Fruit fly (Drosophila melanogaster) whole organism, embryonic: ENCODE results near the gene Ing5.

Source experiments
- CG10147 ChIP-seq: fragments of 200-800 bp; sonication (Bioruptor generic); optimal IDR thresholded peaks from 2 replicates; lab custom pipeline; 2019; ENCODE audit warnings: missing biosample characterization, mild to moderate bottlenecking, missing genetic modification characterization, moderate library complexity
- CG10321 ChIP-seq: fragments of 200-800 bp; sonication (Bioruptor generic); IDR thresholded peaks from 2 replicates; pipeline ENCODE4 v1.3.6; 2022; ENCODE audit warnings: missing biosample characterization, missing genetic modification characterization
- CG11696 ChIP-seq: fragments of 200-800 bp; sonication (Bioruptor generic); IDR thresholded peaks from 2 replicates; pipeline ENCODE4 v1.3.6; 2022; ENCODE audit warnings: missing biosample characterization, missing genetic modification characterization
- CG12236 ChIP-seq: fragments of 200-800 bp; sonication (Bioruptor generic); optimal IDR thresholded peaks from 2 replicates; lab custom pipeline; 2016; ENCODE audit warnings: missing biosample characterization, missing genetic modification characterization
- CG12299 ChIP-seq: fragments of 200-800 bp; sonication (Bioruptor generic); optimal IDR thresholded peaks from 2 replicates; lab custom pipeline; 2018; ENCODE audit warnings: missing biosample characterization, mild to moderate bottlenecking, missing genetic modification characterization
- CG1233 ChIP-seq: fragments of 200-800 bp; sonication (Bioruptor generic); optimal IDR thresholded peaks from 4 replicates; lab custom pipeline; 2018; ENCODE audit warnings: missing biosample characterization, mild to moderate bottlenecking, missing genetic modification characterization
- CG12659 ChIP-seq: fragments of 200-800 bp; sonication (Bioruptor generic); optimal IDR thresholded peaks from 3 replicates; lab custom pipeline; 2017; ENCODE audit warnings: mild to moderate bottlenecking, missing biosample characterization, missing genetic modification reagents, missing genetic modification characterization
- CG14965 ChIP-seq: fragments of 200-800 bp; sonication (Bioruptor generic); optimal IDR thresholded peaks from 2 replicates; lab custom pipeline; 2016; ENCODE audit warnings: missing biosample characterization, missing genetic modification characterization, borderline replicate concordance
- CG17186 ChIP-seq: fragments of 200-800 bp; sonication (Bioruptor generic); optimal IDR thresholded peaks from 3 replicates; lab custom pipeline; 2017; ENCODE audit warnings: missing biosample characterization, missing genetic modification reagents, missing genetic modification characterization
- CG17802 ChIP-seq: fragments of 200-800 bp; sonication (Bioruptor generic); optimal IDR thresholded peaks from 2 replicates; lab custom pipeline; 2018; ENCODE audit warnings: missing biosample characterization, mild to moderate bottlenecking, missing genetic modification characterization, moderate library complexity
- CG18011 ChIP-seq: fragments of 200-800 bp; sonication (Bioruptor generic); optimal IDR thresholded peaks from 2 replicates; lab custom pipeline; 2017; ENCODE audit warnings: missing biosample characterization, missing genetic modification characterization, mild to moderate bottlenecking, moderate library complexity, missing genotype
- CG18619 ChIP-seq: fragments of 200-800 bp; sonication (Bioruptor generic); optimal IDR thresholded peaks from 3 replicates; lab custom pipeline; 2017; ENCODE audit warnings: missing biosample characterization, mild to moderate bottlenecking, missing genetic modification characterization
- CG33557 ChIP-seq: fragments of 200-800 bp; sonication (Bioruptor generic); optimal IDR thresholded peaks from 2 replicates; lab custom pipeline; 2019; ENCODE audit warnings: missing biosample characterization, mild to moderate bottlenecking, missing genetic modification characterization, moderate library complexity
- CG34224 ChIP-seq: fragments of 200-800 bp; sonication (Bioruptor generic); IDR thresholded peaks from 3 replicates; pipeline ENCODE4 v1.3.6; 2022; ENCODE audit warnings: missing biosample characterization, missing genetic modification characterization; ENCODE audit not compliant: partially characterized antibody
- CG4360 ChIP-seq: fragments of 200-800 bp; sonication (Bioruptor generic); IDR thresholded peaks from 2 replicates; pipeline ENCODE4 v1.3.6; 2022; ENCODE audit warnings: missing biosample characterization, missing genetic modification characterization
- CG43689 ChIP-seq: fragments of 200-800 bp; sonication (Bioruptor generic); IDR thresholded peaks from 2 replicates; pipeline ENCODE4 v1.3.6; 2022; ENCODE audit warnings: missing biosample characterization, missing genetic modification characterization
- CG4424 ChIP-seq: fragments of 200-800 bp; sonication (Bioruptor generic); optimal IDR thresholded peaks from 3 replicates; lab custom pipeline; 2016; ENCODE audit warnings: missing biosample characterization, missing genetic modification characterization
- CG4707 ChIP-seq: fragments of 200-800 bp; sonication (Bioruptor generic); optimal IDR thresholded peaks from 2 replicates; lab custom pipeline; 2018; ENCODE audit warnings: missing biosample characterization, mild to moderate bottlenecking, missing genetic modification characterization, moderate library complexity
- CHES-1-like ChIP-seq: fragments of 200-800 bp; sonication (Bioruptor generic); optimal IDR thresholded peaks from 2 replicates; lab custom pipeline; 2016; ENCODE audit warnings: missing biosample characterization, missing genetic modification characterization
- Chrac-16 ChIP-seq: fragments of 200-800 bp; sonication (Bioruptor generic); optimal IDR thresholded peaks from 3 replicates; lab custom pipeline; 2016; ENCODE audit warnings: missing biosample characterization, missing genetic modification characterization
- Dad ChIP-seq: fragments of 200-800 bp; sonication (Bioruptor generic); optimal IDR thresholded peaks from 3 replicates; lab custom pipeline; 2016; ENCODE audit warnings: missing biosample characterization, missing genetic modification characterization
- Dbx ChIP-seq: fragments of 200-800 bp; sonication (Bioruptor generic); IDR thresholded peaks from 3 replicates; pipeline ENCODE4 v1.3.6; 2022; ENCODE audit warnings: missing biosample characterization, missing genetic modification characterization
- Dfd ChIP-seq, 2 experiments: fragments of >200 bp; optimal IDR thresholded peaks; 2 replicates each; lab custom pipeline; 2017; ENCODE audit warnings: missing biosample characterization in 2 of 2, missing genetic modification characterization in 2 of 2
- H15 ChIP-seq: fragments of 200-800 bp; sonication (Bioruptor generic); IDR thresholded peaks from 3 replicates; pipeline ENCODE4 v1.3.6; 2022; ENCODE audit warnings: missing biosample characterization, missing genetic modification characterization
- HHEX ChIP-seq: fragments of 200-800 bp; sonication (Bioruptor generic); optimal IDR thresholded peaks from 3 replicates; lab custom pipeline; 2017; ENCODE audit warnings: missing biosample characterization, mild to moderate bottlenecking, missing genetic modification characterization, missing genetic modification reagents
- Hr39 ChIP-seq: fragments of >200 bp; optimal IDR thresholded peaks from 2 replicates; lab custom pipeline; 2017
- Mrtf ChIP-seq: fragments of 200-800 bp; sonication (Bioruptor generic); IDR thresholded peaks from 3 replicates; pipeline ENCODE4 v1.3.6; 2022; ENCODE audit warnings: missing biosample characterization, missing genetic modification characterization
- Nf-YA ChIP-seq: fragments of 200-800 bp; sonication (Bioruptor generic); IDR thresholded peaks from 2 replicates; pipeline ENCODE4 v1.3.6; 2022; ENCODE audit warnings: missing biosample characterization, missing genetic modification characterization
- Ptx1 ChIP-seq: fragments of 200-800 bp; sonication (Bioruptor generic); IDR thresholded peaks from 2 replicates; pipeline ENCODE4 v1.3.6; 2022; ENCODE audit warnings: missing biosample characterization, missing genetic modification characterization
- Rfx ChIP-seq: fragments of 200-800 bp; sonication (Bioruptor generic); IDR thresholded peaks from 2 replicates; pipeline ENCODE4 v1.3.6; 2022; ENCODE audit warnings: missing biosample characterization, missing genetic modification characterization
- Taf1 ChIP-seq: fragments of 200-800 bp; sonication (Bioruptor generic); IDR thresholded peaks from 2 replicates; pipeline ENCODE4 v1.3.6; 2022; ENCODE audit warnings: missing biosample characterization, missing genetic modification characterization
- Tbp ChIP-seq: fragments of >200 bp; optimal IDR thresholded peaks from 2 replicates; lab custom pipeline; 2018; ENCODE audit warnings: missing biosample characterization, missing genetic modification characterization
- Vsx1 ChIP-seq: fragments of 200-800 bp; sonication (Bioruptor generic); optimal IDR thresholded peaks from 2 replicates; lab custom pipeline; 2017; ENCODE audit warnings: missing biosample characterization, mild to moderate bottlenecking, missing genetic modification characterization, missing genetic modification reagents
- ase ChIP-seq: fragments of 200-800 bp; sonication (Bioruptor generic); IDR thresholded peaks from 3 replicates; pipeline ENCODE4 v1.3.6; 2022; ENCODE audit warnings: missing biosample characterization, missing genetic modification characterization
- bab2 ChIP-seq: fragments of 200-800 bp; sonication (Bioruptor generic); optimal IDR thresholded peaks from 2 replicates; lab custom pipeline; 2016; ENCODE audit warnings: missing biosample characterization, missing genetic modification characterization
- chif ChIP-seq, 2 experiments: fragments of 200-800 bp; sonication (Bioruptor generic); optimal IDR thresholded peaks; 3 replicates each; lab custom pipeline; 2016; ENCODE audit warnings: missing biosample characterization in 2 of 2, missing genetic modification characterization in 2 of 2
- dysf ChIP-seq: fragments of 200-800 bp; sonication (Bioruptor generic); IDR thresholded peaks from 3 replicates; pipeline ENCODE4 v1.3.6; 2022; ENCODE audit warnings: missing biosample characterization, missing genetic modification characterization
- esg ChIP-seq: fragments of 200-800 bp; sonication (Bioruptor generic); conservative IDR thresholded peaks from 2 replicates; pipeline ENCODE4 v1.3.6; 2022; ENCODE audit warnings: missing biosample characterization, missing genetic modification characterization
- h ChIP-seq: fragments of >200 bp; optimal IDR thresholded peaks from 2 replicates; lab custom pipeline; 2017
- inv ChIP-seq: fragments of 200-800 bp; sonication (Bioruptor generic); IDR thresholded peaks from 2 replicates; pipeline ENCODE4 v1.3.6; 2022; ENCODE audit warnings: missing biosample characterization, missing genetic modification characterization; ENCODE audit not compliant: partially characterized antibody
- mam ChIP-seq: fragments of 200-800 bp; sonication (Bioruptor generic); optimal IDR thresholded peaks from 3 replicates; lab custom pipeline; 2016; ENCODE audit warnings: missing biosample characterization, missing genetic modification characterization
- nau ChIP-seq: fragments of 200-800 bp; sonication (Bioruptor generic); optimal IDR thresholded peaks from 3 replicates; lab custom pipeline; 2017; ENCODE audit warnings: missing biosample characterization, mild to moderate bottlenecking, missing genetic modification characterization, missing genetic modification reagents
- pum ChIP-seq: fragments of 200-800 bp; sonication (Bioruptor generic); optimal IDR thresholded peaks from 2 replicates; lab custom pipeline; 2016; ENCODE audit warnings: missing biosample characterization, missing genetic modification characterization
- row ChIP-seq: fragments of 200-800 bp; sonication (Bioruptor generic); IDR thresholded peaks from 3 replicates; pipeline ENCODE4 v1.3.6; 2022; ENCODE audit warnings: missing biosample characterization, missing genetic modification characterization
- salm ChIP-seq: fragments of 200-800 bp; sonication (Bioruptor generic); optimal IDR thresholded peaks from 2 replicates; lab custom pipeline; 2018; ENCODE audit warnings: missing biosample characterization, mild to moderate bottlenecking, missing genetic modification characterization
- sim ChIP-seq: fragments of 200-800 bp; sonication (Bioruptor generic); IDR thresholded peaks from 2 replicates; pipeline ENCODE4 v1.3.6; 2022; ENCODE audit warnings: missing biosample characterization, missing genetic modification characterization
- sqz ChIP-seq: fragments of 200-800 bp; sonication (Bioruptor generic); optimal IDR thresholded peaks from 3 replicates; lab custom pipeline; 2018; ENCODE audit warnings: missing biosample characterization, mild to moderate bottlenecking, missing genetic modification characterization
- tna ChIP-seq: fragments of 200-800 bp; sonication (Bioruptor generic); IDR thresholded peaks from 2 replicates; pipeline ENCODE4 v1.3.6; 2022; ENCODE audit warnings: missing biosample characterization, missing genetic modification characterization; ENCODE audit not compliant: partially characterized antibody
- trem ChIP-seq: fragments of 200-800 bp; optimal IDR thresholded peaks from 3 replicates; lab custom pipeline; 2019; ENCODE audit warnings: missing biosample characterization, mild to moderate bottlenecking, missing genetic modification characterization, moderate library complexity
- zfh1 ChIP-seq: fragments of 200-800 bp; sonication (Bioruptor generic); IDR thresholded peaks from 3 replicates; pipeline ENCODE4 v1.3.6; 2022; ENCODE audit warnings: missing biosample characterization, missing genetic modification characterization

The Ing5 gene

DNA sequence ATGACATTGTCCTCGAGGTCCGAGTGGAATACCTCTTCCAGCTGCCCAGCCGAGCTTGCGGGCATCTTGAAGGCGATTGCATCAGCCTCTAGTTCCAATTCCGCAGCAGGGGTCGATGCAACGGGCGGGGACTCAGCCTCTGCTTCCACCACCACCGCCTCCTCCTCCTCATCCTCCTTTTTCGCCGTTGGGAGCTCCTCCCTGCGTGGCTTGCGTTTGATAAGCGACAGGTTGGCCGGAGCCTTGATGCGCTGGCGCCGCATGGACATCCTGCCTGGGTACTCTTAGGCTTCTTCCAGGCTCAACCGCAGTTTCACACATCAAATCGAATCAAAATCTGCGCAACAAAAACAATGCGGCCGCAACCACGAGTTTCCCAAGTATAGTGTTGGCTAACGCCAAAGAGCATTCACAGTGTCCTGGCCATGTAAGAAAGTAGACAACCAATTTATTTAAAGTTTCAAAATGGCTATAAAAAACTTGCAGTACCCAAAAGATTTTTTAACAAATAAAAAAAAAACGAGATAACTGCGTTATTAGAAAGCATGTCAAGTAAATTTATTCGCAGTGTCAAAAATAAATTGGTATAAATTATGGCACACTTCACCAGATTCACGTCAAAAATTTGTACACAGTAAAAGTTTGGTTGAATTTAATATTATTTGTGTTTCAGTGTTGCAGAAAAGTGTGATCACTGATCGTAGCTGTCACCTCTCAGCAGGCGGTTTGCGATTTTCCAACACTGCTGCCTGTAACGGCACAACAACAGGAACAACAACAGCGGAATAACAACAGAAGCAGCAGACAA, 13.5 kb downstream of the Ing5 start, which contains the start of the genes Bdp1 and CG6565 (continued):
- peak; percentile 98 for TF ChIP-seq Dad
- peak; percentile 99 for TF ChIP-seq pum (GFP tag; lab: Kevin White, UChicago)
- TF ChIP-seq Taf1 (GFP tag; lab: Robert Waterston, UW) = peak; percentile 90
- TF ChIP-seq HHEX (GFP tag; lab: Kevin White, UChicago) = peak; percentile 97
- TF ChIP-seq esg (GFP tag; lab: Robert Waterston, UW) = peak; percentile 97
- peak; percentile 46 for TF ChIP-seq CG4707 (GFP tag; lab: Kevin White, UChicago)
- TF ChIP-seq Tbp = no peak
- peak; percentile 86 for TF ChIP-seq CG17186
- TF ChIP-seq tna (GFP tag; lab: Robert Waterston, UW) = no peak
- TF ChIP-seq Dfd (GFP tag; optimal IDR thresholded peaks at IDR 0.05; lab: Kevin White, UChicago) = no peak
- peak; percentile 88 for TF ChIP-seq salm (tag; lab: Kevin White, UChicago)
- TF ChIP-seq CG43689 (GFP tag; lab: Robert Waterston, UW) = peak; percentile 79
- TF ChIP-seq zfh1 (GFP tag; lab: Robert Waterston, UW) = peak; percentile 94
- TF ChIP-seq CG1233 (GFP tag; lab: Kevin White, UChicago) = peak; percentile 96
- peak; percentile 99 for TF ChIP-seq CG4424 (GFP tag; lab: Kevin White, UChicago)
- peak; percentile 58; the same call in 1 of the 2 replicates for TF ChIP-seq CG10321 (GFP tag; lab: Robert Waterston, UW)
- peak; percentile 87 for TF ChIP-seq CG17802 (tag; lab: Kevin White, UChicago)
- peak; percentile 99 for TF ChIP-seq mam
- peak; percentile 97 for TF ChIP-seq dysf
- peak; percentile 78 for TF ChIP-seq sim (GFP tag; lab: Robert Waterston, UW)
- peak; percentile 92 for TF ChIP-seq sqz (GFP tag; lab: Kevin White, UChicago)
- TF ChIP-seq Ptx1 (GFP tag; lab: Robert Waterston, UW) = peak; percentile 98
- TF ChIP-seq Nf-YA = peak; percentile 80
- TF ChIP-seq nau (GFP tag; lab: Kevin White, UChicago) = no peak
- no peak for TF ChIP-seq CG34224 (GFP tag; lab: Robert Waterston, UW)
- peak; percentile 98 for TF ChIP-seq CHES-1-like (GFP tag; lab: Kevin White, UChicago)
- peak; percentile 98 to 99 for TF ChIP-seq chif (GFP tag; optimal IDR thresholded peaks at IDR 0.05; lab: Kevin White, UChicago)
- TF ChIP-seq Rfx = peak; percentile 96
- TF ChIP-seq CG33557 (GFP tag; lab: Kevin White, UChicago) = peak; percentile 96
- peak; percentile 76 for TF ChIP-seq CG14965
- TF ChIP-seq trem (tag; lab: Kevin White, UChicago) = peak; percentile 78
- 0 out of 2 replicates have a peak, but pooled peaks have one; percentile 42 for TF ChIP-seq inv (GFP tag; lab: Robert Waterston, UW)
- no peak for TF ChIP-seq Hr39 (lab: Kevin White, UChicago)
- peak; percentile 97 for TF ChIP-seq Dbx (GFP tag; lab: Robert Waterston, UW)
- peak; percentile 92 for TF ChIP-seq CG12299
- peak; percentile 57 for TF ChIP-seq CG11696 (GFP tag; lab: Robert Waterston, UW)
- peak; percentile 48; the same call in 1 of the 2 replicates for TF ChIP-seq CG4360 (GFP tag; lab: Robert Waterston, UW)
- peak; percentile 92 for TF ChIP-seq Mrtf (GFP tag; lab: Robert Waterston, UW)
- peak; percentile 93 for TF ChIP-seq H15
- peak; percentile 98 for TF ChIP-seq Chrac-16
- TF ChIP-seq CG10147 (GFP tag; lab: Kevin White, UChicago) = peak; percentile 93
- peak; percentile 97 for TF ChIP-seq CG12236 (GFP tag; lab: Kevin White, UChicago)
- peak; percentile 94 for TF ChIP-seq ase (GFP tag; lab: Robert Waterston, UW)
- TF ChIP-seq h (lab: Kevin White, UChicago) = no peak
- TF ChIP-seq Vsx1 (GFP tag; lab: Kevin White, UChicago) = peak; percentile 87
- TF ChIP-seq CG18011 (GFP tag; lab: Kevin White, UChicago) = peak; percentile 89
- TF ChIP-seq CG18619 (GFP tag; lab: Kevin White, UChicago) = peak; percentile 97
- TF ChIP-seq CG12659 (GFP tag; lab: Kevin White, UChicago) = peak; percentile 98
- peak; percentile 99 for TF ChIP-seq bab2
- TF ChIP-seq row = peak; percentile 98
